Worm (Caenorhabditis elegans) whole organism, midembryonic: ENCODE results near the gene F59D12.5.

ENCODE experiments used
- T22C8.4 ChIP-seq: fragments of 200-800 bp; sonication (Bioruptor generic); IDR thresholded peaks from 2 replicates; pipeline ENCODE4 v1.3.6; 2022; ENCODE audit warnings: missing genetic modification characterization, missing compliant biosample characterization
- cog-1 ChIP-seq: sonication (generic microtip); optimal IDR thresholded peaks from 2 replicates; lab custom pipeline; 2016; ENCODE audit warnings: missing genetic modification characterization, missing compliant biosample characterization
- flt-1 ChIP-seq: fragments of 200-800 bp; sonication (Bioruptor generic); IDR thresholded peaks from 2 replicates; pipeline ENCODE4 v1.3.6; 2022; ENCODE audit warnings: missing genetic modification characterization, missing compliant biosample characterization
- klf-2 ChIP-seq: fragments of 200-800 bp; sonication (Bioruptor generic); conservative IDR thresholded peaks from 2 replicates; pipeline ENCODE4 v1.3.6; 2022; ENCODE audit warnings: missing genetic modification reagents, missing genetic modification characterization, missing compliant biosample characterization
- med-1 ChIP-seq: sonication (generic microtip); optimal IDR thresholded peaks from 2 replicates; lab custom pipeline; 2017; ENCODE audit warnings: missing genetic modification characterization, mild to moderate bottlenecking, missing compliant biosample characterization, antibody characterized with exemption, missing genetic modification reagents; ENCODE audit not compliant: insufficient read depth
- ref-1 ChIP-seq: fragments of 200-800 bp; sonication (Bioruptor generic); conservative IDR thresholded peaks from 2 replicates; pipeline ENCODE4 v1.3.6; 2022; ENCODE audit warnings: missing genetic modification reagents, missing genetic modification characterization, missing compliant biosample characterization
- tab-1 ChIP-seq: fragments of 200-800 bp; sonication (Bioruptor generic); IDR thresholded peaks from 2 replicates; pipeline ENCODE4 v1.3.6; 2022; ENCODE audit warnings: missing genetic modification characterization, missing compliant biosample characterization
- ztf-23 ChIP-seq: fragments of 200-800 bp; sonication (Bioruptor generic); IDR thresholded peaks from 2 replicates; pipeline ENCODE4 v1.3.6; 2022; ENCODE audit warnings: missing genetic modification reagents, missing genetic modification characterization, missing compliant biosample characterization
- ztf-29 ChIP-seq: fragments of 200-800 bp; sonication (Bioruptor generic); IDR thresholded peaks from 2 replicates; pipeline ENCODE4 v1.3.6; 2022; ENCODE audit warnings: missing genetic modification reagents, missing genetic modification characterization, missing compliant biosample characterization

- TF ChIP-seq T22C8.4 (GFP tag; lab: Robert Waterston, UW) (no peak), ztf-29 (GFP tag; lab: Robert Waterston, UW) (no peak), ref-1 (GFP tag; lab: Robert Waterston, UW) (no peak), klf-2 (GFP tag; lab: Robert Waterston, UW) (no peak), med-1 (no peak), ztf-23 (GFP tag; lab: Robert Waterston, UW) (no peak), flt-1 (no peak), tab-1 (no peak), cog-1 (tag; lab: Kevin White, UChicago) (no peak)
Measured at ce11 chrX:15622041-15622440, 25.1 kb downstream of the F59D12.5 start.
